Fruit fly (Drosophila melanogaster): ENCODE results near the gene Act88F.

- no peak for TF ChIP-seq kay (GFP tag; ENCODE audit: borderline replicate concordance)
- TF ChIP-seq Crg-1 (GFP tag; optimal IDR thresholded peaks at IDR 0.05), result no peak
- TF ChIP-seq CG7101 (tag; optimal IDR thresholded peaks at IDR 0.05), result peak; percentile 11
- no peak for TF ChIP-seq CG33017 (tag; optimal IDR thresholded peaks at IDR 0.05)
- TF ChIP-seq tj (GFP tag; optimal IDR thresholded peaks at IDR 0.05), result no peak
- TF ChIP-seq CG1620 (GFP tag; optimal IDR thresholded peaks at IDR 0.05), result no peak
- no peak for TF ChIP-seq CG7045 (GFP tag; optimal IDR thresholded peaks at IDR 0.05)
- no peak for TF ChIP-seq bab1 (GFP tag; optimal IDR thresholded peaks at IDR 0.05)
- TF ChIP-seq Hr96 (GFP tag; optimal IDR thresholded peaks at IDR 0.05), result no peak
- TF ChIP-seq CG5204 (GFP tag; optimal IDR thresholded peaks at IDR 0.05), result no peak
- TF ChIP-seq toe (GFP tag; optimal IDR thresholded peaks at IDR 0.05), result no peak
These were observed 20.8 kb upstream of the Act88F start for dm6 chr3R:15418824-15419530.
